Worm (Caenorhabditis elegans): ENCODE data around the gene rnh-1.0.

rnh-1.0 gene

DNA sequence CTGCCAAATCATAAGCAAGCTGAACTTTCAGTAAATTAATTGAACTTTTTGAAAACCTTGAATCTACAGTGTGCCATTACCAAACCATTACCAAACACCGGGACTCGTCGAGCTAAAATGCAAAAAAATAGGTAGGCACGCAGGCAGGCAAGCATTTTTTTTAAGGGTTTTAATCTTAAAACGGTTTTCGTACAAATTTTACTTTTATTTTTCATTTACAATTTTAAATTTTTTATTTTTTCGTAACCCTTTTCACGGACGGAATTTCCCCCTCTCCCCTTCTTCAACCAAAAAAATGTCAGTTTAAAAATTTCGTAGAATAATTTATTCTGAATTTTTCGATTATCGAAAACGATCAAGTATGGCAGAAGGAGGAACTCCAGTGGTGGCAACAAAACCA, 19.3 kb downstream of the rnh-1.0 start, which contains the start of gene F59A6.2:
Gene F59A6.2, plus strand, starts transcription at position 301 of the 400 bp plus-strand sequence.
- TF ChIP-seq aha-1 (tag) (peak; percentile 53), spr-3 (GFP tag; optimal IDR thresholded peaks at IDR 0.05) (no peak), mdt-29 (GFP tag; IDR thresholded peaks at IDR 0.05) (no peak)

DNA sequence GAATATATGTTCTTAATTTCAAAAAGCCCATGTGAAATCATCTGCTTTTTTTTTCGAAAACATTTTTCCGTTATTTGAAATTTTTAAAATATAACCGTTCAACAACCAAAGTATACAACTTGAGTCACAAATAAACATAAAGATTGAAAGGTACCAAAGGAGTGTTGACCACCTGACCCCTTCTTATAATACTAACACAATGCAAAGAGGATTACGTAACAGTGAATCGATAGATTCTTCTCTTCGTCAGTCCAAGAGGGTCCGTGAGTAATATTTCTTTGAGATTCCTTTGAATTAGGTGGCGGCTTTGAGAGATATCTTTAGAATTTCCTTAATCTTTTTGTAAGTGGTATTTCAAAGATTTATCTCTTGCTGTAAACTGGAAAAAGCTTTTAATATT, 21.0 kb downstream of the rnh-1.0 start:
- TF ChIP-seq lin-1 (GFP tag; IDR thresholded peaks at IDR 0.05) (no peak), ztf-7 (tag; optimal IDR thresholded peaks at IDR 0.05) (no peak), ceh-32 (tag; optimal IDR thresholded peaks at IDR 0.05; ENCODE audit: poor library complexity) (no peak), php-3 (GFP tag; IDR thresholded peaks at IDR 0.05) (no peak), aha-1 (tag) (peak; percentile 7), sdz-12 (GFP tag; optimal IDR thresholded peaks at IDR 0.05) (no peak), zfp-3 (GFP tag; conservative IDR thresholded peaks at IDR 0.05) (no peak)

DNA sequence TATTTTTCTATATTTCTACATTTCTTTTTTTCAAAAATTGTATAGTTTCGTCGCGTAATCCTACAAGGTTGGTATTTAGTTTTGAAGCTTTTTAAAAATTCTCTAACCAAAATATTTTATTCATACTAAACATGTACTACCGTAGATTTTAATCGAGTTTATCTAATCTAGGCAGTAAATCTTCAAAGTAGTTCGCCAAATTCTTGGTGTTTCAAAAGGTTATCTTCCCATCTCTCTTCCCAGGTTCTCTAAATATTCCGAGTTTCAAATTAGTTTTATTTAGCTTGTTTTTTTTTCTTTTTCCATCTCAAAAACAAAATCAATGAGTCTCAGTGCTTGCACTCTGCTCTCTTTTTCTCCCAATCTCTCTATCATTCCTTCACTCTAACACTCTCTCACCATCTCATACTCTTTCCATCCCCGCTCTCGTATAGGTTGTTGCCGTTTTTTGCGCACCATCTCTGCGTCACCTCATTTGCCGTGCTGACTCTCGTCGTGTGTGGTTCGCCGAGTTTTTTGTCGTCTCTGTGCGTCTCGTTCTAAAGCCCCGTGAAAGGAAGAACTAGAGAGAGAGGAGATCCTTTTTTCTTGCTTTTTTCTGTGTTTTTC, 22.0 kb downstream of the rnh-1.0 start:
- TF ChIP-seq attf-4 (tag; optimal IDR thresholded peaks at IDR 0.05), result no peak
- TF ChIP-seq ceh-28 (tag; optimal IDR thresholded peaks at IDR 0.05), result no peak
- TF ChIP-seq lin-38 (GFP tag; IDR thresholded peaks at IDR 0.05), result no peak
- TF ChIP-seq fkh-10 (GFP tag; optimal IDR thresholded peaks at IDR 0.05), result peak; percentile 58
- TF ChIP-seq zip-2 (tag; optimal IDR thresholded peaks at IDR 0.05), result no peak
- peak; percentile 12 for TF ChIP-seq nhr-102 (tag; optimal IDR thresholded peaks at IDR 0.05)
- no peak for TF ChIP-seq nhr-77 (tag; optimal IDR thresholded peaks at IDR 0.05)
- TF ChIP-seq hmg-1.1 (GFP tag; IDR thresholded peaks at IDR 0.05), result peak; percentile 89
- TF ChIP-seq lin-15B (tag; optimal IDR thresholded peaks at IDR 0.05), result no peak
- no peak for TF ChIP-seq gei-8 (GFP tag; optimal IDR thresholded peaks at IDR 0.05)
- no peak for TF ChIP-seq egl-27 (tag; optimal IDR thresholded peaks at IDR 0.05)
- peak; percentile 69 for TF ChIP-seq mes-2 (tag; optimal IDR thresholded peaks at IDR 0.05; ENCODE audit: poor library complexity, severe bottlenecking)
- TF ChIP-seq spr-3 (GFP tag; optimal IDR thresholded peaks at IDR 0.05), result no peak
- TF ChIP-seq mxl-3 (GFP tag; optimal IDR thresholded peaks at IDR 0.05), result peak; percentile 66
- no peak for TF ChIP-seq vab-7 (GFP tag; IDR thresholded peaks at IDR 0.05)
- no peak for TF ChIP-seq madf-5 (GFP tag; IDR thresholded peaks at IDR 0.05)
- TF ChIP-seq T26A8.4 (GFP tag; IDR thresholded peaks at IDR 0.05), result peak; percentile 49; the same call in 1 of the 2 replicates
- TF ChIP-seq php-3 (GFP tag; IDR thresholded peaks at IDR 0.05), result 0 out of 2 replicates have a peak, but pooled peaks have one; percentile 16
- TF ChIP-seq jun-1 (tag; optimal IDR thresholded peaks at IDR 0.05), result no peak
- no peak for TF ChIP-seq F10B5.3 (tag; optimal IDR thresholded peaks at IDR 0.05)
- TF ChIP-seq aly-2 (tag; optimal IDR thresholded peaks at IDR 0.05), result no peak
- no peak for TF ChIP-seq ztf-7 (tag; optimal IDR thresholded peaks at IDR 0.05)
- no peak for TF ChIP-seq T20F7.1 (GFP tag; optimal IDR thresholded peaks at IDR 0.05)
- TF ChIP-seq fos-1 (tag; optimal IDR thresholded peaks at IDR 0.05), result no peak
- TF ChIP-seq Y105C5A.15 (GFP tag; IDR thresholded peaks at IDR 0.05), result no peak
- 0 out of 2 replicates have a peak, but pooled peaks have one; percentile 5 for TF ChIP-seq madf-9 (GFP tag; conservative IDR thresholded peaks at IDR 0.05)
- peak; percentile 84 for TF ChIP-seq rbr-2 (tag; optimal IDR thresholded peaks at IDR 0.05)
- peak in 1 of 2 experiments; percentile 20 for TF ChIP-seq ZK546.5 (tag; optimal IDR thresholded peaks at IDR 0.05)
- TF ChIP-seq unc-62 (GFP tag; optimal IDR thresholded peaks at IDR 0.05 in 1 of 2), result peak in 1 of 2 experiments; percentile 63
- no peak for TF ChIP-seq unc-62 (tag; optimal IDR thresholded peaks at IDR 0.05)
- TF ChIP-seq mdt-29 (GFP tag; IDR thresholded peaks at IDR 0.05), result no peak
- TF ChIP-seq pqm-1 (tag; optimal IDR thresholded peaks at IDR 0.05), result no peak
- peak; percentile 63; the same call in 1 of the 2 replicates for TF ChIP-seq pha-4 (GFP tag; IDR thresholded peaks at IDR 0.05)
- no peak for TF ChIP-seq pha-4 (tag; optimal IDR thresholded peaks at IDR 0.05)
- TF ChIP-seq F44E2.7 (GFP tag; IDR thresholded peaks at IDR 0.05), result no peak
- TF ChIP-seq nhr-237 (tag; optimal IDR thresholded peaks at IDR 0.05), result no peak
- TF ChIP-seq daf-16 (GFP tag; optimal IDR thresholded peaks at IDR 0.05), result peak; percentile 11 to 19
- peak; percentile 74 for TF ChIP-seq daf-16 (tag; optimal IDR thresholded peaks at IDR 0.05)
- peak; percentile 5 for TF ChIP-seq F37D6.2 (tag; optimal IDR thresholded peaks at IDR 0.05)
- TF ChIP-seq R02D3.7 (tag; optimal IDR thresholded peaks at IDR 0.05), result no peak
- peak; percentile 97 for TF ChIP-seq aha-1 (tag)
- TF ChIP-seq snpc-1.2 (GFP tag; IDR thresholded peaks at IDR 0.05), result no peak
- TF ChIP-seq ceh-82 (tag; optimal IDR thresholded peaks at IDR 0.05), result no peak
